Fruit fly (Drosophila melanogaster) Kc167 (cell line): ENCODE data around the gene Pez.

ENCODE experiments used
- Myc ChIP-seq: fragments of >200 bp; optimal IDR thresholded peaks from 2 replicates; lab custom pipeline; 2017; ENCODE audit warnings: missing external identifiers
- h ChIP-seq: fragments of >200 bp; optimal IDR thresholded peaks from 3 replicates; lab custom pipeline; 2018; ENCODE audit warnings: missing external identifiers
- insv ChIP-seq: fragments of >200 bp; optimal IDR thresholded peaks from 3 replicates; lab custom pipeline; 2018; ENCODE audit warnings: missing external identifiers

dm6 chr2L:6308651-6309050 is 29.8 kb downstream of the Pez start, which contains the start of the genes CG43922 and CG13984:
- TF ChIP-seq insv (no peak), Myc (lab: Kevin White, UChicago) (no peak), h (no peak)
